Fruit fly (Drosophila melanogaster) whole organism, prepupa: ENCODE data around the gene CG9609.

Source experiments
- CG10631 ChIP-seq: fragments of 200-800 bp; sonication (Bioruptor generic); optimal IDR thresholded peaks from 2 replicates; lab custom pipeline; 2016; ENCODE audit warnings: missing biosample characterization, missing genetic modification characterization
- CG10669 ChIP-seq: fragments of 200-800 bp; sonication (Bioruptor generic); optimal IDR thresholded peaks from 3 replicates; lab custom pipeline; 2018; ENCODE audit warnings: missing biosample characterization, mild to moderate bottlenecking, missing genetic modification characterization, moderate library complexity
- CG11294 ChIP-seq: fragments of 200-800 bp; sonication (Bioruptor generic); IDR thresholded peaks from 2 replicates; pipeline ENCODE4 v1.3.6; 2022; ENCODE audit warnings: missing biosample characterization, missing genetic modification characterization
- CG11762 ChIP-seq: fragments of 200-800 bp; sonication (Bioruptor generic); optimal IDR thresholded peaks from 3 replicates; lab custom pipeline; 2016; ENCODE audit warnings: missing biosample characterization, missing genetic modification characterization; ENCODE audit not compliant: insufficient read depth
- CG11902 ChIP-seq: fragments of 200-800 bp; sonication (Bioruptor generic); optimal IDR thresholded peaks from 3 replicates; lab custom pipeline; 2016; ENCODE audit warnings: missing biosample characterization, missing genetic modification characterization
- CG15336 ChIP-seq: fragments of 200-800 bp; sonication (Bioruptor generic); IDR thresholded peaks from 2 replicates; pipeline ENCODE4 v1.3.6; 2022; ENCODE audit warnings: missing biosample characterization, missing genetic modification characterization
- CG1621 ChIP-seq: fragments of 200-800 bp; sonication (Bioruptor generic); optimal IDR thresholded peaks from 3 replicates; lab custom pipeline; 2018; ENCODE audit warnings: missing biosample characterization, mild to moderate bottlenecking, missing genetic modification characterization
- CG3032 ChIP-seq: fragments of 200-800 bp; optimal IDR thresholded peaks from 2 replicates; lab custom pipeline; 2019; ENCODE audit warnings: missing biosample characterization, mild to moderate bottlenecking, missing genetic modification characterization, moderate library complexity
- CG31627 ChIP-seq: fragments of 200-800 bp; sonication (Bioruptor generic); optimal IDR thresholded peaks from 3 replicates; lab custom pipeline; 2016; ENCODE audit warnings: missing biosample characterization, missing genetic modification characterization
- CG32006 ChIP-seq: fragments of 200-800 bp; sonication (Bioruptor generic); optimal IDR thresholded peaks from 3 replicates; lab custom pipeline; 2017; ENCODE audit warnings: missing biosample characterization, mild to moderate bottlenecking, missing genetic modification characterization
- CG6163 ChIP-seq: fragments of 200-800 bp; sonication (Bioruptor generic); IDR thresholded peaks from 3 replicates; pipeline ENCODE4 v1.3.6; 2022; ENCODE audit warnings: missing biosample characterization, missing genetic modification characterization
- CG6276 ChIP-seq: fragments of 200-800 bp; sonication (Bioruptor generic); optimal IDR thresholded peaks from 2 replicates; lab custom pipeline; 2017; ENCODE audit warnings: missing biosample characterization, mild to moderate bottlenecking, missing genetic modification characterization
- CG6792 ChIP-seq: fragments of 200-800 bp; sonication (Bioruptor generic); optimal IDR thresholded peaks from 3 replicates; lab custom pipeline; 2016; ENCODE audit warnings: missing biosample characterization, missing genetic modification characterization
- CG6808 ChIP-seq: fragments of 200-800 bp; sonication (Bioruptor generic); optimal IDR thresholded peaks from 3 replicates; lab custom pipeline; 2017; ENCODE audit warnings: missing biosample characterization, missing genetic modification characterization, mild to moderate bottlenecking, moderate library complexity, missing genetic modification reagents
- CG6854 ChIP-seq: fragments of 200-800 bp; sonication (Bioruptor generic); optimal IDR thresholded peaks from 2 replicates; lab custom pipeline; 2017; ENCODE audit warnings: missing biosample characterization, mild to moderate bottlenecking, missing genetic modification characterization
- CG7368 ChIP-seq: fragments of 200-800 bp; sonication (Bioruptor generic); optimal IDR thresholded peaks from 3 replicates; lab custom pipeline; 2016; ENCODE audit warnings: missing biosample characterization, missing genetic modification characterization
- CG8119 ChIP-seq: fragments of 200-800 bp; sonication (Bioruptor generic); IDR thresholded peaks from 3 replicates; pipeline ENCODE4 v1.3.6; 2022; ENCODE audit warnings: missing biosample characterization, missing genetic modification characterization
- CG8319 ChIP-seq: fragments of 200-800 bp; sonication (Bioruptor generic); optimal IDR thresholded peaks from 3 replicates; lab custom pipeline; 2016; ENCODE audit warnings: missing biosample characterization, missing genetic modification characterization
- CG8632 ChIP-seq: fragments of 200-800 bp; sonication (Bioruptor generic); optimal IDR thresholded peaks from 3 replicates; lab custom pipeline; 2016; ENCODE audit warnings: missing biosample characterization, missing genetic modification characterization
- CG9139 ChIP-seq: fragments of 200-800 bp; sonication (Bioruptor generic); optimal IDR thresholded peaks from 3 replicates; lab custom pipeline; 2017; ENCODE audit warnings: missing biosample characterization, mild to moderate bottlenecking, missing genetic modification characterization
- Eip75B ChIP-seq: fragments of 200-800 bp; sonication (Bioruptor generic); optimal IDR thresholded peaks from 3 replicates; lab custom pipeline; 2016; ENCODE audit warnings: missing biosample characterization, missing genetic modification characterization
- Eip78C ChIP-seq: fragments of 200-800 bp; sonication (Bioruptor generic); peaks from one replicate; lab custom pipeline; 2016; ENCODE audit warnings: missing biosample characterization, missing genetic modification characterization
- Eip93F ChIP-seq: fragments of 200-800 bp; sonication (Bioruptor generic); optimal IDR thresholded peaks from 2 replicates; lab custom pipeline; 2016; ENCODE audit warnings: missing biosample characterization, mild to moderate bottlenecking, missing genetic modification characterization
- Ets96B ChIP-seq: fragments of 200-800 bp; optimal IDR thresholded peaks from 2 replicates; lab custom pipeline; 2019; ENCODE audit warnings: missing biosample characterization, mild to moderate bottlenecking, missing genetic modification characterization, moderate library complexity
- Gug ChIP-seq: fragments of 200-800 bp; sonication (Bioruptor generic); IDR thresholded peaks from 2 replicates; pipeline ENCODE4 v1.3.6; 2022; ENCODE audit warnings: missing biosample characterization, missing genetic modification characterization
- Hr38 ChIP-seq: sonication (Bioruptor generic); optimal IDR thresholded peaks from 2 replicates; lab custom pipeline; 2016; ENCODE audit warnings: missing biosample characterization, missing genetic modification characterization
- Hr39 ChIP-seq: fragments of 200-800 bp; sonication (Bioruptor generic); optimal IDR thresholded peaks from 2 replicates; lab custom pipeline; 2016; ENCODE audit warnings: missing biosample characterization, missing genetic modification characterization
- Lpt ChIP-seq: fragments of 200-800 bp; sonication (Bioruptor generic); optimal IDR thresholded peaks from 3 replicates; lab custom pipeline; 2016; ENCODE audit warnings: missing biosample characterization, missing genetic modification characterization
- Met ChIP-seq: fragments of 200-800 bp; sonication (Bioruptor generic); optimal IDR thresholded peaks from 3 replicates; lab custom pipeline; 2016; ENCODE audit warnings: missing biosample characterization, missing genetic modification characterization
- Smox ChIP-seq: fragments of 200-800 bp; sonication (Bioruptor generic); optimal IDR thresholded peaks from 3 replicates; lab custom pipeline; 2016; ENCODE audit warnings: missing biosample characterization, missing genetic modification characterization
- Sox102F ChIP-seq: fragments of 200-800 bp; sonication (Bioruptor generic); optimal IDR thresholded peaks from 2 replicates; lab custom pipeline; 2016; ENCODE audit warnings: missing biosample characterization, mild to moderate bottlenecking, missing genetic modification characterization
- Sox15 ChIP-seq: fragments of 200-800 bp; sonication (Bioruptor generic); optimal IDR thresholded peaks from 3 replicates; lab custom pipeline; 2016; ENCODE audit warnings: missing biosample characterization, missing genetic modification characterization
- achi ChIP-seq: fragments of 200-800 bp; sonication (Bioruptor generic); optimal IDR thresholded peaks from 3 replicates; lab custom pipeline; 2016; ENCODE audit warnings: missing biosample characterization, missing genetic modification characterization
- acj6 ChIP-seq: fragments of 200-800 bp; sonication (Bioruptor generic); optimal IDR thresholded peaks from 3 replicates; lab custom pipeline; 2016; ENCODE audit warnings: missing biosample characterization, missing genetic modification characterization
- cyc ChIP-seq: fragments of 200-800 bp; sonication (Bioruptor generic); optimal IDR thresholded peaks from 3 replicates; lab custom pipeline; 2016; ENCODE audit warnings: missing biosample characterization, missing genetic modification characterization
- dac ChIP-seq: fragments of 200-800 bp; sonication (Bioruptor generic); optimal IDR thresholded peaks from 2 replicates; lab custom pipeline; 2017; ENCODE audit warnings: missing biosample characterization, mild to moderate bottlenecking, missing genetic modification characterization
- dsx ChIP-seq: fragments of 200-800 bp; optimal IDR thresholded peaks from 3 replicates; lab custom pipeline; 2019; ENCODE audit warnings: missing biosample characterization, mild to moderate bottlenecking, missing genetic modification characterization, moderate library complexity; ENCODE audit not compliant: poor library complexity, severe bottlenecking
- eg ChIP-seq: fragments of 200-800 bp; sonication (Bioruptor generic); IDR thresholded peaks from 3 replicates; pipeline ENCODE4 v1.3.6; 2022; ENCODE audit warnings: missing biosample characterization, missing genetic modification characterization
- esn ChIP-seq: fragments of 200-800 bp; sonication (Bioruptor generic); optimal IDR thresholded peaks from 2 replicates; lab custom pipeline; 2016; ENCODE audit warnings: missing biosample characterization, mild to moderate bottlenecking, missing genetic modification characterization, moderate library complexity
- fd59A ChIP-seq: fragments of 200-800 bp; sonication (Bioruptor generic); optimal IDR thresholded peaks from 2 replicates; lab custom pipeline; 2017; ENCODE audit warnings: missing biosample characterization, mild to moderate bottlenecking, missing genetic modification characterization, missing genetic modification reagents
- fkh ChIP-seq: fragments of 200-800 bp; sonication (Bioruptor generic); optimal IDR thresholded peaks from 3 replicates; lab custom pipeline; 2017; ENCODE audit warnings: missing biosample characterization, mild to moderate bottlenecking, missing genetic modification characterization, moderate library complexity
- lz ChIP-seq: fragments of 200-800 bp; sonication (Bioruptor generic); optimal IDR thresholded peaks from 3 replicates; lab custom pipeline; 2016; ENCODE audit warnings: missing biosample characterization, missing genetic modification characterization
- net ChIP-seq: fragments of 200-800 bp; sonication (Bioruptor generic); optimal IDR thresholded peaks from 3 replicates; lab custom pipeline; 2016; ENCODE audit warnings: missing biosample characterization, missing genetic modification characterization
- salr ChIP-seq, 2 experiments: fragments of 200-800 bp; sonication (Bioruptor generic); optimal IDR thresholded peaks; 3 replicates each; lab custom pipeline; 2016 to 2018; ENCODE audit warnings: missing biosample characterization in 2 of 2, missing genetic modification characterization in 2 of 2, mild to moderate bottlenecking in 1 of 2
- spab ChIP-seq: fragments of 200-800 bp; sonication (Bioruptor generic); optimal IDR thresholded peaks from 2 replicates; lab custom pipeline; 2017; ENCODE audit warnings: missing biosample characterization, mild to moderate bottlenecking, missing genetic modification characterization, missing genetic modification reagents
- svp ChIP-seq: fragments of 200-800 bp; sonication (Bioruptor generic); peaks from one replicate; lab custom pipeline; 2016; ENCODE audit warnings: missing biosample characterization, missing genetic modification characterization
- topi ChIP-seq: fragments of 200-800 bp; sonication (Bioruptor generic); optimal IDR thresholded peaks from 3 replicates; lab custom pipeline; 2016; ENCODE audit warnings: missing biosample characterization, missing genetic modification characterization
- vri ChIP-seq: fragments of 200-800 bp; sonication (Bioruptor generic); optimal IDR thresholded peaks from 3 replicates; lab custom pipeline; 2016; ENCODE audit warnings: missing biosample characterization, mild to moderate bottlenecking, missing genetic modification characterization

CG9609 gene

DNA sequence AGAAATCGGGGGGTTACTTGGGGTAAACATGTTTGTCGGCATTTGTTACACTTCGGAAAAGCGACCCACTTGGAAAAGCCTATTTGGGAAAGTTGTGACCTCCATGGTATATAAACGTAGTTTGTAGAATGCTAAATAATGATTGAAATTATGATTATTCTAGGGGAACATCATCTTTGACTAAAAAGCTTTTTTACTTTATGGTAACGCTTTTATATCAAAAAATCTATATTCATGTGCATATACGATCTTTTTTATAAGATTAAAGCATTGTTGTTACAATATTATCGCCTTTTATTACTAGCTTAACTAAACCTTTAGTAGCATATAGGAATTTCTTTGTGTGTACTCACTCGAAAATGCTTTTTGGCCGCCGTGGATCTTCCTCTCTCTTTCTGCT lies 47.5 kb upstream of the CG9609 start (continued):
- TF ChIP-seq CG3032 (tag; lab: Kevin White, UChicago) (peak; percentile 64), svp (peak; percentile 73), achi (peak; percentile 74), esn (GFP tag; lab: Kevin White, UChicago) (peak; percentile 65), cyc (no peak), Eip78C (GFP tag; lab: Kevin White, UChicago) (peak; percentile 94), Gug (GFP tag; lab: Robert Waterston, UW) (peak; percentile 74), Met (GFP tag; lab: Kevin White, UChicago) (peak; percentile 46), CG6808 (no peak), CG9139 (GFP tag; lab: Kevin White, UChicago) (no peak), fd59A (GFP tag; lab: Kevin White, UChicago) (peak; percentile 8), salr (GFP tag; optimal IDR thresholded peaks at IDR 0.05; lab: Kevin White, UChicago) (peak in 1 of 2 experiments; percentile 77), CG10669 (GFP tag; lab: Kevin White, UChicago) (no peak), CG6163 (peak; percentile 28; the same call in 1 of the 3 replicates), CG11294 (GFP tag; lab: Robert Waterston, UW) (peak; percentile 28; the same call in 1 of the 2 replicates), CG15336 (GFP tag; lab: Robert Waterston, UW) (peak; percentile 84; the same call in 1 of the 2 replicates), CG31627 (peak; percentile 36), Ets96B (tag; lab: Kevin White, UChicago) (peak; percentile 18), CG8319 (no peak), topi (GFP tag; lab: Kevin White, UChicago) (peak; percentile 46), net (GFP tag; lab: Kevin White, UChicago) (peak; percentile 62), CG11762 (GFP tag; lab: Kevin White, UChicago) (no peak), eg (GFP tag; lab: Robert Waterston, UW) (peak; percentile 58; the same call in 2 of the 3 replicates), CG1621 (no peak)

DNA sequence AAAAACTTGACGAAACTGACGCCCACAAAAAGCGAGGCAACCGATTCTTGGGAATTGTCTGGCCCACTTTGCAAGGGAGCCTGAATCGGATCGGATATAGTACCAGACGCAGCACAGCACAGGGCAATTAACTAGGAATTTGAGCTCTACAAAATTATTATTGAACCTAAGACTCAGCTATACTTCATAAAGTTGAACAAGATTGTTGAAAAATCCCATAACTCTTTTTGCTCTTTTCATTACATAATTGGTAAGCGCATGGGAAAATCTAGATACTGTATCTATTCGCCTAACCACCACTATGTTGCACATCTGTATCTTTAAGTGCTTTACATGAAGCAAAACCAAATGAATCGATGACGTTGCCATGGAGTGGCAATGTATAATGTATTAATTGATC lies 46.3 kb upstream of the CG9609 start:
- peak; percentile 52 for TF ChIP-seq Smox (GFP tag; lab: Kevin White, UChicago)
- TF ChIP-seq eg (GFP tag; lab: Robert Waterston, UW): peak; percentile 92
- TF ChIP-seq CG8119 (GFP tag; lab: Robert Waterston, UW): peak; percentile 89
- peak; percentile 78 for TF ChIP-seq CG6792
- peak; percentile 79 for TF ChIP-seq spab (GFP tag; lab: Kevin White, UChicago)
- TF ChIP-seq Sox15 (GFP tag; lab: Kevin White, UChicago): peak; percentile 62
- TF ChIP-seq CG6808: peak; percentile 83
- TF ChIP-seq CG6163: peak; percentile 90
- TF ChIP-seq Hr39: peak; percentile 57
- TF ChIP-seq esn (GFP tag; lab: Kevin White, UChicago): peak; percentile 62
- TF ChIP-seq net (GFP tag; lab: Kevin White, UChicago): peak; percentile 85
- TF ChIP-seq CG11902: peak; percentile 57
- TF ChIP-seq CG31627: peak; percentile 58
- no peak for TF ChIP-seq Eip93F
- TF ChIP-seq CG6854 (GFP tag; lab: Kevin White, UChicago): no peak
- peak; percentile 81 for TF ChIP-seq CG10631 (GFP tag; lab: Kevin White, UChicago)
- peak; percentile 66 for TF ChIP-seq CG8319
- peak; percentile 96 for TF ChIP-seq Eip78C (GFP tag; lab: Kevin White, UChicago)
- peak; percentile 63 for TF ChIP-seq lz
- peak; percentile 81 for TF ChIP-seq CG6276
- peak; percentile 49 for TF ChIP-seq Sox102F (GFP tag; lab: Kevin White, UChicago)
- no peak for TF ChIP-seq vri
- TF ChIP-seq acj6 (GFP tag; lab: Kevin White, UChicago): peak; percentile 85
- peak; percentile 79 for TF ChIP-seq CG7368 (GFP tag; lab: Kevin White, UChicago)
- peak; percentile 85 for TF ChIP-seq Lpt (GFP tag; lab: Kevin White, UChicago)
- TF ChIP-seq CG10669 (GFP tag; lab: Kevin White, UChicago): peak; percentile 89
- TF ChIP-seq CG11294 (GFP tag; lab: Robert Waterston, UW): peak; percentile 78
- TF ChIP-seq cyc: peak; percentile 63
- peak; percentile 90 for TF ChIP-seq dsx (GFP tag; lab: Kevin White, UChicago)
- TF ChIP-seq svp: peak; percentile 65
- no peak for TF ChIP-seq fkh (GFP tag; lab: Kevin White, UChicago)
- TF ChIP-seq Gug (GFP tag; lab: Robert Waterston, UW): peak; percentile 86
- peak; percentile 78 for TF ChIP-seq CG8632
- no peak for TF ChIP-seq Hr38 (GFP tag; lab: Kevin White, UChicago)
- TF ChIP-seq CG11762 (GFP tag; lab: Kevin White, UChicago): peak; percentile 79
- peak; percentile 84 for TF ChIP-seq Eip75B (GFP tag; lab: Kevin White, UChicago)
- TF ChIP-seq CG32006 (GFP tag; lab: Kevin White, UChicago): peak; percentile 86
- TF ChIP-seq dac (GFP tag; lab: Kevin White, UChicago): peak; percentile 46
